Worm (Caenorhabditis elegans): ENCODE measurements around the gene cest-2.3.

The cest-2.3 gene

ce11 chrV:14200086-14200485, 17.3 kb upstream of the cest-2.3 start (continued):
- peak in 1 of 2 experiments; percentile 58 for TF ChIP-seq ztf-11 (tag; optimal IDR thresholded peaks at IDR 0.05)
- peak; percentile 69 for TF ChIP-seq elt-2 (tag; optimal IDR thresholded peaks at IDR 0.05)
- TF ChIP-seq mep-1 (tag; optimal IDR thresholded peaks at IDR 0.05) = peak; percentile 96
- TF ChIP-seq sox-4 (tag; optimal IDR thresholded peaks at IDR 0.05) = no peak
- no peak for TF ChIP-seq unc-62 (GFP tag; optimal IDR thresholded peaks at IDR 0.05)
- peak; percentile 58 for TF ChIP-seq sup-37 (GFP tag; optimal IDR thresholded peaks at IDR 0.05)
- TF ChIP-seq tlp-1 (tag; optimal IDR thresholded peaks at IDR 0.05) = no peak
- TF ChIP-seq ceh-82 (tag; optimal IDR thresholded peaks at IDR 0.05) = peak; percentile 84 to 93 (median 90)
- TF ChIP-seq aha-1 (tag; optimal IDR thresholded peaks at IDR 0.05) = peak; percentile 66
- TF ChIP-seq nhr-84 (tag; optimal IDR thresholded peaks at IDR 0.05) = no peak
- TF ChIP-seq elt-3 (tag; optimal IDR thresholded peaks at IDR 0.05) = peak in 3 of 6 experiments; percentile 56 to 92 (median 67)
- TF ChIP-seq swsn-7 (tag; optimal IDR thresholded peaks at IDR 0.05) = peak; percentile 91
- peak; percentile 91 for TF ChIP-seq mef-2 (tag; optimal IDR thresholded peaks at IDR 0.05)

DNA sequence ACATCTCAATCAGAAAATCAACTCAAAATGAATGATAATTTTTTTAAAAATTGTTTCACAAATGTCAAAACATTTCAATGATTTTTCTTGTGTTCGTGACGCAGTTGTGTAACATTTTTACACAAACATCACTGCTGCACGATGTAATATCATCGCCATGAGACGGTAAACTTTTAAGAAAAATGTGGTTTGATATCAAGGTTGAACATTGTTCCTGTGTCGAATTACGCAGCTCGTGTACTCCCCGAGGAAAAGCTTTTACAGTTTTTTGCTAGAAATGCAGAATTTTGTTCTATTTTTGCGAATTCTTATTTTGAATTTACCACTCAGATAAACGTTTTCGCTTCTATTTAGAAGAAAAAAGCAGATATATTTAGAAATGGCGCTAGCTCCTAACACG, 14.9 kb upstream of the cest-2.3 start:
- TF ChIP-seq lin-14 (GFP tag; optimal IDR thresholded peaks at IDR 0.05) (peak; percentile 41), nhr-90 (tag; optimal IDR thresholded peaks at IDR 0.05; ENCODE audit: poor library complexity) (peak; percentile 18), elt-3 (tag; optimal IDR thresholded peaks at IDR 0.05) (peak in 1 of 6 experiments; percentile 0), rnt-1 (tag; optimal IDR thresholded peaks at IDR 0.05) (peak; percentile 19), nhr-19 (GFP tag; conservative IDR thresholded peaks at IDR 0.05) (no peak), snu-23 (GFP tag; optimal IDR thresholded peaks at IDR 0.05) (peak; percentile 35), ztf-4 (tag; optimal IDR thresholded peaks at IDR 0.05) (peak; percentile 24), nhr-71 (tag; optimal IDR thresholded peaks at IDR 0.05) (peak; percentile 47), ces-1 (GFP tag; optimal IDR thresholded peaks at IDR 0.05) (no peak), isw-1 (GFP tag; IDR thresholded peaks at IDR 0.05) (no peak), unc-62 (GFP tag; optimal IDR thresholded peaks at IDR 0.05) (no peak), alr-1 (tag; optimal IDR thresholded peaks at IDR 0.05; ENCODE audit: borderline replicate concordance) (no peak), lin-39 (tag; optimal IDR thresholded peaks at IDR 0.05) (no peak), nhr-85 (tag) (no peak), nhr-20 (tag; optimal IDR thresholded peaks at IDR 0.05) (peak; percentile 12)

DNA sequence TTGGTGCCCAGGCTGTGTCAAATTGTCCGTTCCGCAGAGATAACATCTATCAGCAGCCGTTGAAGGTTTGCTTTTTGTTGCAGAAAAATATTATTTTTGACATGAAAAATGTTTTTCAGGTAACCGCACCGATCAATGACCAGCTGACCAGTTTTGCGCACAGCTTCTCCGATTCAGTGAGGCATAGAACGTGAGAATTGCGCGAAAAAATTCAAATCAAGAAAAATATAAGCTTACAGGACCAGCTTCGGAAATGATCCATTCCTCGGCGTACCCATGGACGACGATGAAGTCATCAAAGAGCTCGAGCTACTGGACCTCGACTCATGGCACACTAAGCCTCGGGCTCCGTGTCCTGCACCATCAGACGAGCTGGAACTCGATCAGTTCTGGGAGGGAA, 11.8 kb upstream of the cest-2.3 start:
- TF ChIP-seq mab-9 (GFP tag; IDR thresholded peaks at IDR 0.05) (0 out of 2 replicates have a peak, but pooled peaks have one; percentile 6), mdl-1 (tag; optimal IDR thresholded peaks at IDR 0.05) (no peak), lin-39 (tag; optimal IDR thresholded peaks at IDR 0.05) (no peak), fkh-8 (tag; optimal IDR thresholded peaks at IDR 0.05) (no peak), nhr-19 (GFP tag; conservative IDR thresholded peaks at IDR 0.05) (no peak), lin-35 (GFP tag; optimal IDR thresholded peaks at IDR 0.05) (no peak), egl-27 (tag; optimal IDR thresholded peaks at IDR 0.05) (no peak), blmp-1 (tag; optimal IDR thresholded peaks at IDR 0.05) (no peak), pag-3 (tag; optimal IDR thresholded peaks at IDR 0.05; ENCODE audit: borderline replicate concordance, insufficient read depth) (no peak), zag-1 (tag; optimal IDR thresholded peaks at IDR 0.05) (no peak), snu-23 (GFP tag; optimal IDR thresholded peaks at IDR 0.05) (no peak), F16B12.6 (tag; optimal IDR thresholded peaks at IDR 0.05) (no peak), efl-1 (optimal IDR thresholded peaks at IDR 0.05) (no peak), efl-1 (GFP tag; optimal IDR thresholded peaks at IDR 0.05 in 1 of 2) (peak in 1 of 2 experiments; percentile 90), sptf-1 (tag; optimal IDR thresholded peaks at IDR 0.05) (no peak), nhr-76 (tag; optimal IDR thresholded peaks at IDR 0.05) (no peak), xbp-1 (tag; optimal IDR thresholded peaks at IDR 0.05) (no peak), rnt-1 (tag; optimal IDR thresholded peaks at IDR 0.05) (no peak), nhr-20 (tag; optimal IDR thresholded peaks at IDR 0.05) (no peak)
